Fruit fly (Drosophila melanogaster) whole organism, wandering third instar larva: ENCODE data around the gene mRpL4.

Experiments
- Abd-B ChIP-seq: fragments of >200 bp; optimal IDR thresholded peaks from 2 replicates; lab custom pipeline; 2017; ENCODE audit warnings: missing biosample characterization, missing genetic modification characterization
- CG32264 ChIP-seq: fragments of 200-800 bp; sonication (Bioruptor generic); optimal IDR thresholded peaks from 2 replicates; lab custom pipeline; 2016; ENCODE audit warnings: missing biosample characterization, missing genetic modification characterization
- CG9705 ChIP-seq: fragments of 200-800 bp; sonication (Bioruptor generic); optimal IDR thresholded peaks from 2 replicates; lab custom pipeline; 2018; ENCODE audit warnings: missing biosample characterization, mild to moderate bottlenecking, missing genetic modification characterization
- CrebA ChIP-seq: fragments of 200-800 bp; sonication (Bioruptor generic); optimal IDR thresholded peaks from 2 replicates; lab custom pipeline; 2016; ENCODE audit warnings: missing biosample characterization, mild to moderate bottlenecking, missing genetic modification characterization, borderline replicate concordance
- Dfd ChIP-seq: fragments of >200 bp; optimal IDR thresholded peaks from 2 replicates; lab custom pipeline; 2017; ENCODE audit warnings: missing biosample characterization, missing genetic modification characterization
- Dif ChIP-seq: fragments of 200-275, 200-300 bp; sonication (Bioruptor generic); optimal IDR thresholded peaks from 2 replicates; lab custom pipeline; 2018; ENCODE audit warnings: missing biosample characterization, missing genetic modification characterization; ENCODE audit not compliant: partially characterized antibody
- GATAd ChIP-seq: sonication (Bioruptor generic); optimal IDR thresholded peaks from 2 replicates; lab custom pipeline; 2016; ENCODE audit warnings: missing biosample characterization, missing genetic modification characterization
- HLH106 ChIP-seq: fragments of 200-800 bp; optimal IDR thresholded peaks from 3 replicates; lab custom pipeline; 2019; ENCODE audit warnings: missing biosample characterization, mild to moderate bottlenecking, missing genetic modification characterization, moderate library complexity
- Hnf4 ChIP-seq: fragments of 200-800 bp; sonication (Bioruptor generic); optimal IDR thresholded peaks from 2 replicates; lab custom pipeline; 2016; ENCODE audit warnings: missing biosample characterization, mild to moderate bottlenecking, missing genetic modification characterization
- Hr78 ChIP-seq: fragments of >200 bp; optimal IDR thresholded peaks from 2 replicates; lab custom pipeline; 2017; ENCODE audit warnings: missing biosample characterization, missing genetic modification characterization
- Hr83 ChIP-seq: fragments of 200-300 bp; sonication (Bioruptor generic); optimal IDR thresholded peaks from 2 replicates; lab custom pipeline; 2016; ENCODE audit warnings: missing biosample characterization, mild to moderate bottlenecking, missing genetic modification characterization, moderate library complexity; ENCODE audit not compliant: poor library complexity, severe bottlenecking
- Jra ChIP-seq: sonication (Bioruptor generic); optimal IDR thresholded peaks from 2 replicates; lab custom pipeline; 2016; ENCODE audit warnings: missing biosample characterization, missing genetic modification characterization
- Mio ChIP-seq: sonication (Bioruptor generic); optimal IDR thresholded peaks from 2 replicates; lab custom pipeline; 2016; ENCODE audit warnings: missing biosample characterization, missing genetic modification characterization
- Myc ChIP-seq: fragments of >200 bp; optimal IDR thresholded peaks from 2 replicates; lab custom pipeline; 2017
- N ChIP-seq: fragments of >200 bp; optimal IDR thresholded peaks from 2 replicates; lab custom pipeline; 2018; ENCODE audit warnings: missing biosample characterization, missing external identifiers, missing genetic modification characterization
- OdsH ChIP-seq: fragments of 200-800 bp; sonication (Bioruptor generic); optimal IDR thresholded peaks from 2 replicates; lab custom pipeline; 2016; ENCODE audit warnings: missing biosample characterization, mild to moderate bottlenecking, missing genetic modification characterization
- Rel ChIP-seq, 2 experiments: fragments of 200-800 bp; sonication (Bioruptor generic) in 1 of 2; optimal IDR thresholded peaks; 2 replicates in 1 of 2; 3 replicates in 1 of 2; lab custom pipeline; 2016 to 2019; ENCODE audit warnings: mild to moderate bottlenecking in 2 of 2, missing biosample characterization in 2 of 2, missing genetic modification characterization in 2 of 2, moderate library complexity in 1 of 2
- Sp1 ChIP-seq: fragments of 200-800 bp; sonication (Bioruptor generic); optimal IDR thresholded peaks from 3 replicates; lab custom pipeline; 2019; ENCODE audit warnings: missing biosample characterization, mild to moderate bottlenecking, missing genetic modification characterization, moderate library complexity
- Vsx2 ChIP-seq: fragments of 200-300, 225-300 bp; sonication (Bioruptor generic); optimal IDR thresholded peaks from 2 replicates; lab custom pipeline; 2018; ENCODE audit warnings: missing biosample characterization, missing genetic modification characterization; ENCODE audit not compliant: partially characterized antibody
- br ChIP-seq: fragments of 200-800 bp; sonication (Bioruptor generic); optimal IDR thresholded peaks from 2 replicates; lab custom pipeline; 2016; ENCODE audit warnings: missing biosample characterization, missing genetic modification characterization
- brk ChIP-seq: fragments of 200-800 bp; sonication (Bioruptor generic); optimal IDR thresholded peaks from 2 replicates; lab custom pipeline; 2016; ENCODE audit warnings: missing biosample characterization, mild to moderate bottlenecking, missing genetic modification characterization
- dl ChIP-seq, 2 experiments: fragments of 175-275, 200-275 bp in 1 of 2; fragments of 200-275 bp in 1 of 2; sonication (Bioruptor generic); optimal IDR thresholded peaks; lab custom pipeline; 2018; ENCODE audit warnings: mild to moderate bottlenecking in 2 of 2, missing biosample characterization in 2 of 2, missing genetic modification characterization in 2 of 2, moderate library complexity in 2 of 2; ENCODE audit not compliant: partially characterized antibody in 2 of 2, insufficient read depth in 1 of 2
- dmrt93B ChIP-seq: fragments of 200-800 bp; sonication (Bioruptor generic); optimal IDR thresholded peaks from 2 replicates; lab custom pipeline; 2018; ENCODE audit warnings: missing biosample characterization, mild to moderate bottlenecking, missing genetic modification characterization
- dsf ChIP-seq: sonication (Bioruptor generic); optimal IDR thresholded peaks from 2 replicates; lab custom pipeline; 2016; ENCODE audit warnings: missing biosample characterization, missing genetic modification characterization, borderline replicate concordance
- ey ChIP-seq: fragments of 200-800 bp; sonication (Bioruptor generic); optimal IDR thresholded peaks from 2 replicates; lab custom pipeline; 2016; ENCODE audit warnings: missing biosample characterization, missing genetic modification characterization
- foxo ChIP-seq, 2 experiments: fragments of 200-800 bp; sonication (Bioruptor generic); optimal IDR thresholded peaks; 2 replicates in 1 of 2; 3 replicates in 1 of 2; lab custom pipeline; 2016 to 2017; ENCODE audit warnings: missing biosample characterization in 2 of 2, missing genetic modification characterization in 2 of 2
- fru ChIP-seq: fragments of 200-800 bp; sonication (Bioruptor generic); optimal IDR thresholded peaks from 3 replicates; lab custom pipeline; 2016; ENCODE audit warnings: missing biosample characterization, mild to moderate bottlenecking, missing genetic modification characterization
- h ChIP-seq: fragments of 200-800 bp; sonication (Bioruptor generic); optimal IDR thresholded peaks from 3 replicates; lab custom pipeline; 2016; ENCODE audit warnings: missing biosample characterization, mild to moderate bottlenecking, missing genetic modification characterization
- jim ChIP-seq: fragments of 175-275, 200-325 bp; sonication (Bioruptor generic); optimal IDR thresholded peaks from 2 replicates; lab custom pipeline; 2016; ENCODE audit warnings: missing biosample characterization, mild to moderate bottlenecking, missing genetic modification characterization
- lola ChIP-seq: fragments of >200 bp; optimal IDR thresholded peaks from 2 replicates; lab custom pipeline; 2017; ENCODE audit warnings: missing biosample characterization, missing genetic modification characterization
- pan ChIP-seq: fragments of >200 bp; optimal IDR thresholded peaks from 2 replicates; lab custom pipeline; 2017
- psq ChIP-seq: fragments of 200-800 bp; sonication (Bioruptor generic); optimal IDR thresholded peaks from 3 replicates; lab custom pipeline; 2017; ENCODE audit warnings: missing biosample characterization, mild to moderate bottlenecking, missing genetic modification characterization, moderate library complexity
- rgr ChIP-seq: fragments of 200-800 bp; sonication (Bioruptor generic); optimal IDR thresholded peaks from 3 replicates; lab custom pipeline; 2016; ENCODE audit warnings: missing biosample characterization, mild to moderate bottlenecking, missing genetic modification characterization
- sage ChIP-seq: fragments of 200-800 bp; sonication (Bioruptor generic); optimal IDR thresholded peaks from 2 replicates; lab custom pipeline; 2016; ENCODE audit warnings: missing biosample characterization, mild to moderate bottlenecking, missing genetic modification characterization
- sv ChIP-seq: fragments of 200-800 bp; sonication (Bioruptor generic); optimal IDR thresholded peaks from 3 replicates; lab custom pipeline; 2016; ENCODE audit warnings: missing biosample characterization, missing genetic modification characterization
- tai ChIP-seq: sonication (Bioruptor generic); optimal IDR thresholded peaks from 2 replicates; lab custom pipeline; 2016; ENCODE audit warnings: missing biosample characterization, missing genetic modification characterization
- usp ChIP-seq: fragments of >200 bp; optimal IDR thresholded peaks from 2 replicates; lab custom pipeline; 2017; ENCODE audit warnings: missing biosample characterization, missing genetic modification characterization
- woc ChIP-seq: sonication (Bioruptor generic); optimal IDR thresholded peaks from 2 replicates; lab custom pipeline; 2016; ENCODE audit warnings: missing biosample characterization, mild to moderate bottlenecking, missing genetic modification characterization

mRpL4 gene

dm6 chr2L:16325515-16326257 lies 3.2 kb downstream of the mRpL4 start, which contains the start of gene cact:
Gene cact, minus strand, starts transcription at chr2L:16326207.
- no peak for TF ChIP-seq Abd-B (GFP tag; lab: Kevin White, UChicago)
- TF ChIP-seq h (GFP tag; lab: Kevin White, UChicago) = peak; percentile 97
- peak; percentile 94 for TF ChIP-seq brk (GFP tag; lab: Kevin White, UChicago)
- peak; percentile 96 for TF ChIP-seq fru (GFP tag; lab: Kevin White, UChicago)
- TF ChIP-seq Rel (GFP tag; optimal IDR thresholded peaks at IDR 0.05; lab: Kevin White, UChicago) = peak; percentile 63
- peak; percentile 97 for TF ChIP-seq Rel (tag; optimal IDR thresholded peaks at IDR 0.05; lab: Kevin White, UChicago)
- peak; percentile 88 for TF ChIP-seq psq (GFP tag; lab: Kevin White, UChicago)
- TF ChIP-seq GATAd (GFP tag; lab: Kevin White, UChicago) = peak; percentile 62
- peak; percentile 96 for TF ChIP-seq rgr (GFP tag; lab: Kevin White, UChicago)
- TF ChIP-seq dsf (GFP tag; lab: Kevin White, UChicago) = peak; percentile 74
- TF ChIP-seq jim (GFP tag; lab: Kevin White, UChicago) = no peak
- TF ChIP-seq Vsx2 = no peak
- TF ChIP-seq Sp1 (GFP tag; lab: Kevin White, UChicago) = peak; percentile 89
- peak; percentile 96 for TF ChIP-seq ey (GFP tag; lab: Kevin White, UChicago)
- peak; percentile 90 for TF ChIP-seq tai
- no peak for TF ChIP-seq lola (GFP tag; lab: Kevin White, UChicago)
- TF ChIP-seq CrebA = no peak
- no peak for TF ChIP-seq Myc (lab: Kevin White, UChicago)
- TF ChIP-seq dmrt93B (GFP tag; lab: Kevin White, UChicago) = peak; percentile 82
- TF ChIP-seq Dfd (GFP tag; lab: Kevin White, UChicago) = no peak
- peak; percentile 79 to 96 for TF ChIP-seq foxo (GFP tag; optimal IDR thresholded peaks at IDR 0.05; lab: Kevin White, UChicago)
- no peak for TF ChIP-seq usp (GFP tag; lab: Kevin White, UChicago)
- TF ChIP-seq sv (GFP tag; lab: Kevin White, UChicago) = peak; percentile 90
- peak in 1 of 2 experiments; percentile 78 for TF ChIP-seq dl (GFP tag; optimal IDR thresholded peaks at IDR 0.05; lab: Kevin White, UChicago; ENCODE audit: insufficient read depth in 1 of 2, partially characterized antibody in 2 of 2)
- TF ChIP-seq Mio = peak; percentile 74
- TF ChIP-seq Hnf4 (GFP tag; lab: Kevin White, UChicago) = peak; percentile 94
- peak; percentile 92 for TF ChIP-seq sage (GFP tag; lab: Kevin White, UChicago)
- peak; percentile 66 for TF ChIP-seq Hr83 (GFP tag; lab: Kevin White, UChicago)
- peak; percentile 98 for TF ChIP-seq woc (GFP tag; lab: Kevin White, UChicago)
- TF ChIP-seq Dif (GFP tag; lab: Kevin White, UChicago) = peak; percentile 70
- no peak for TF ChIP-seq Hr78 (GFP tag; lab: Kevin White, UChicago)
- TF ChIP-seq OdsH (GFP tag; lab: Kevin White, UChicago) = peak; percentile 94
- TF ChIP-seq HLH106 (tag; lab: Kevin White, UChicago) = peak; percentile 91
- TF ChIP-seq CG32264 = peak; percentile 76
- TF ChIP-seq pan (lab: Kevin White, UChicago) = no peak
- TF ChIP-seq br (GFP tag; lab: Kevin White, UChicago) = peak; percentile 91
- TF ChIP-seq N (GFP tag; lab: Kevin White, UChicago) = peak; percentile 24
- peak; percentile 84 for TF ChIP-seq Jra (GFP tag; lab: Kevin White, UChicago)
- peak; percentile 69 for TF ChIP-seq CG9705 (GFP tag; lab: Kevin White, UChicago)

dm6 chr2L:16324833-16325232 lies 4.1 kb downstream of the mRpL4 start:
- TF ChIP-seq Mio (no peak), brk (GFP tag; lab: Kevin White, UChicago) (peak; percentile 7), CG32264 (no peak), Hnf4 (GFP tag; lab: Kevin White, UChicago) (peak; percentile 20), Myc (lab: Kevin White, UChicago) (no peak), Hr83 (GFP tag; lab: Kevin White, UChicago) (no peak), Hr78 (GFP tag; lab: Kevin White, UChicago) (no peak), Vsx2 (no peak), dmrt93B (GFP tag; lab: Kevin White, UChicago) (no peak), jim (GFP tag; lab: Kevin White, UChicago) (no peak), br (GFP tag; lab: Kevin White, UChicago) (no peak), fru (GFP tag; lab: Kevin White, UChicago) (no peak), usp (GFP tag; lab: Kevin White, UChicago) (no peak), foxo (GFP tag; optimal IDR thresholded peaks at IDR 0.05; lab: Kevin White, UChicago) (no peak), h (GFP tag; lab: Kevin White, UChicago) (no peak), OdsH (GFP tag; lab: Kevin White, UChicago) (no peak), dsf (GFP tag; lab: Kevin White, UChicago) (no peak), rgr (GFP tag; lab: Kevin White, UChicago) (peak; percentile 28), Dfd (GFP tag; lab: Kevin White, UChicago) (no peak), psq (GFP tag; lab: Kevin White, UChicago) (no peak), HLH106 (tag; lab: Kevin White, UChicago) (no peak), CrebA (no peak), sage (GFP tag; lab: Kevin White, UChicago) (peak; percentile 74), Sp1 (GFP tag; lab: Kevin White, UChicago) (no peak), N (GFP tag; lab: Kevin White, UChicago) (no peak), GATAd (GFP tag; lab: Kevin White, UChicago) (no peak), dl (GFP tag; optimal IDR thresholded peaks at IDR 0.05; lab: Kevin White, UChicago; ENCODE audit: insufficient read depth in 1 of 2, partially characterized antibody in 2 of 2) (no peak), Rel (GFP tag; optimal IDR thresholded peaks at IDR 0.05; lab: Kevin White, UChicago) (no peak), Rel (tag; optimal IDR thresholded peaks at IDR 0.05; lab: Kevin White, UChicago) (peak; percentile 60), Dif (GFP tag; lab: Kevin White, UChicago) (no peak), ey (GFP tag; lab: Kevin White, UChicago) (no peak), woc (GFP tag; lab: Kevin White, UChicago) (no peak), Abd-B (GFP tag; lab: Kevin White, UChicago) (no peak), tai (no peak), lola (GFP tag; lab: Kevin White, UChicago) (no peak), pan (lab: Kevin White, UChicago) (no peak), sv (GFP tag; lab: Kevin White, UChicago) (no peak), CG9705 (GFP tag; lab: Kevin White, UChicago) (no peak), Jra (GFP tag; lab: Kevin White, UChicago) (no peak)
